Fruit fly (Drosophila melanogaster): Measurements from ENCODE around the gene Elp4.

Elp4 gene

dm6 chr2L:5520757-5521156 is 3.2 kb upstream of the Elp4 start:
- TF ChIP-seq fd96Ca (GFP tag; IDR thresholded peaks at IDR 0.05) (peak; percentile 51; the same call in 1 of the 3 replicates), CG17806 (tag; optimal IDR thresholded peaks at IDR 0.05) (no peak)

dm6 chr2L:5525723-5526122 is 1.8 kb downstream of the Elp4 start, which contains the start of gene Cap-D3:
Gene Cap-D3 (plus strand): TSS chr2L:5525905.
- TF ChIP-seq fd96Ca (GFP tag; IDR thresholded peaks at IDR 0.05): no peak
- TF ChIP-seq CG9948 (tag; optimal IDR thresholded peaks at IDR 0.05): no peak
- no peak for TF ChIP-seq CG8159 (tag; optimal IDR thresholded peaks at IDR 0.05)
- no peak for TF ChIP-seq gl (tag; optimal IDR thresholded peaks at IDR 0.05)
- TF ChIP-seq CG10348 (GFP tag; IDR thresholded peaks at IDR 0.05): no peak
- no peak for TF ChIP-seq Pif1A (GFP tag; optimal IDR thresholded peaks at IDR 0.05)
- TF ChIP-seq CG13204 (GFP tag; optimal IDR thresholded peaks at IDR 0.05): no peak
- TF ChIP-seq CG17806 (tag; optimal IDR thresholded peaks at IDR 0.05): no peak
- TF ChIP-seq D1 (tag; optimal IDR thresholded peaks at IDR 0.05): no peak
- no peak for TF ChIP-seq CG12605 (GFP tag; IDR thresholded peaks at IDR 0.05)
- no peak for TF ChIP-seq CG14655 (GFP tag; optimal IDR thresholded peaks at IDR 0.05)
- TF ChIP-seq EcR (GFP tag; optimal IDR thresholded peaks at IDR 0.05): no peak
- TF ChIP-seq CG15710 (tag; optimal IDR thresholded peaks at IDR 0.05): no peak
- TF ChIP-seq CG32121 (GFP tag; IDR thresholded peaks at IDR 0.05): no peak

DNA sequence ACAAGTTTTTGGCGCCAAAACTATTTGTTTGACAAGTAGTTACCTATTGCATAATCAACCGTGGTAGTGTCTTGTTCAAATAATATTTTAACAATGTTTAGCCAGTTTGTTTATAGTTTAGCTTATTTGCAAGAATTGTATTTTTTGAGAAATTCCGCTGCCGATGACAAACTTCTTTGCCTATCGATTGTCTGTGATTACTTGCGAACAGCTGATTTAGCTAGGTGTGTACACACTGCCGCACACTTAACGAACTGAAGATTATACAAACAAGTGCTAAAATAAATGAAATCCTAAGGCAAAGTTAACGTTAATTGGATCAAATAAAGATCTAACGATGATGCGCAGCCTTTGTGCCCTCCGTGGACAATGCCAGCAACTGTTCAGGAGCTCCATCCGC is 2.8 kb downstream of the Elp4 start, which contains the start of gene Cox11:
Gene Cox11 (plus strand): TSS at position 220 of the 400 bp plus-strand sequence.
- no peak for TF ChIP-seq CG10348 (GFP tag; IDR thresholded peaks at IDR 0.05)
- TF ChIP-seq CG8159 (tag; optimal IDR thresholded peaks at IDR 0.05): no peak
- TF ChIP-seq EcR (GFP tag; optimal IDR thresholded peaks at IDR 0.05): no peak
- TF ChIP-seq CG15710 (tag; optimal IDR thresholded peaks at IDR 0.05): no peak
- TF ChIP-seq CG17806 (tag; optimal IDR thresholded peaks at IDR 0.05): no peak
- no peak for TF ChIP-seq Snoo (tag; optimal IDR thresholded peaks at IDR 0.05)
- TF ChIP-seq fd96Ca (GFP tag; IDR thresholded peaks at IDR 0.05): no peak
- TF ChIP-seq CG4496 (GFP tag; IDR thresholded peaks at IDR 0.05): no peak
- no peak for TF ChIP-seq CG9948 (tag; optimal IDR thresholded peaks at IDR 0.05)
- no peak for TF ChIP-seq Pif1B (GFP tag; optimal IDR thresholded peaks at IDR 0.05)
- no peak for TF ChIP-seq CG13204 (GFP tag; optimal IDR thresholded peaks at IDR 0.05)
- TF ChIP-seq CG34367 (tag; optimal IDR thresholded peaks at IDR 0.05): no peak
- TF ChIP-seq CG12605 (GFP tag; IDR thresholded peaks at IDR 0.05): no peak
- TF ChIP-seq Pif1A (GFP tag; optimal IDR thresholded peaks at IDR 0.05): no peak
- TF ChIP-seq rn (GFP tag; IDR thresholded peaks at IDR 0.05): no peak
- no peak for TF ChIP-seq gl (tag; optimal IDR thresholded peaks at IDR 0.05)
- no peak for TF ChIP-seq CG14655 (GFP tag; optimal IDR thresholded peaks at IDR 0.05)
- no peak for TF ChIP-seq D1 (tag; optimal IDR thresholded peaks at IDR 0.05)
- TF ChIP-seq Ets98B (GFP tag; IDR thresholded peaks at IDR 0.05): no peak

- TF ChIP-seq CG32121 (GFP tag; IDR thresholded peaks at IDR 0.05) (0 out of 2 replicates have a peak, but pooled peaks have one; percentile 22), CG10348 (GFP tag; IDR thresholded peaks at IDR 0.05) (no peak)
These were observed 3.9 kb downstream of the Elp4 start, which contains the start of gene CG31915 for dm6 chr2L:5527861-5528260. Gene CG31915 (plus strand): TSS chr2L:5528123.

dm6 chr2L:5532061-5532460 is 8.1 kb downstream of the Elp4 start, which contains the start of gene Coq6:
Gene Coq6 (minus strand): TSS chr2L:5532223.
- TF ChIP-seq CG12605 (GFP tag; IDR thresholded peaks at IDR 0.05) (no peak), Snoo (tag; optimal IDR thresholded peaks at IDR 0.05) (no peak), rn (GFP tag; IDR thresholded peaks at IDR 0.05) (no peak), CG4496 (GFP tag; IDR thresholded peaks at IDR 0.05) (0 out of 3 replicates have a peak, but pooled peaks have one; percentile 35), D1 (tag; optimal IDR thresholded peaks at IDR 0.05) (no peak)

- TF ChIP-seq Ets98B (GFP tag; IDR thresholded peaks at IDR 0.05) (no peak), gl (tag; optimal IDR thresholded peaks at IDR 0.05) (no peak), CG10348 (GFP tag; IDR thresholded peaks at IDR 0.05) (no peak), EcR (GFP tag; optimal IDR thresholded peaks at IDR 0.05) (no peak), CG13204 (GFP tag; optimal IDR thresholded peaks at IDR 0.05) (no peak), CG34367 (tag; optimal IDR thresholded peaks at IDR 0.05) (no peak), Pif1A (GFP tag; optimal IDR thresholded peaks at IDR 0.05) (no peak), D1 (tag; optimal IDR thresholded peaks at IDR 0.05) (no peak), CG15710 (tag; optimal IDR thresholded peaks at IDR 0.05) (no peak), Snoo (tag; optimal IDR thresholded peaks at IDR 0.05) (no peak), CG9948 (tag; optimal IDR thresholded peaks at IDR 0.05) (no peak), CG32121 (GFP tag; IDR thresholded peaks at IDR 0.05) (no peak), CG12605 (GFP tag; IDR thresholded peaks at IDR 0.05) (no peak), CG17806 (tag; optimal IDR thresholded peaks at IDR 0.05) (no peak)
These were observed 12.7 kb downstream of the Elp4 start, which contains the start of gene tomb for dm6 chr2L:5536658-5537057. Gene tomb (minus strand): TSS chr2L:5536758.

DNA sequence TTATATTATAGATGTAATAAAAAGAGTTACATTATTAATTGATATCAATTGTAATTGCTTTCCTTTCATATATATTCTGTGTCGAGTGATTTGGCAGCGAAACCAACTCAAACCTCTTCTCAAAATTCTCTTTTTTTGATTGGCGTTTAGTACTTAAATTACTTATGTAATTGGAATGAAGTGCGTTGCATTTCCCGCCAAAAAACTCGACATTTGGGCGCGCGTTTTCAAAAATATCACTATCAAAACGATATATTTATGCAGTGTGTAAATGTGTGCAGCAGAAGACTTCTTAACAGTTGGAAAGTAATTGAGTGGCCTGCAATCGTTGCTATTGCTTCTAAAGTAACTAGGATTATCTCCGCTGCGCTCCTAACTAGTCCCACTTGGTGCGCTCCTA is 13.1 kb downstream of the Elp4 start:
- TF ChIP-seq CG14655 (GFP tag; optimal IDR thresholded peaks at IDR 0.05): no peak
- no peak for TF ChIP-seq CG8159 (tag; optimal IDR thresholded peaks at IDR 0.05)
- no peak for TF ChIP-seq CG4496 (GFP tag; IDR thresholded peaks at IDR 0.05)
- no peak for TF ChIP-seq CG12605 (GFP tag; IDR thresholded peaks at IDR 0.05)
- no peak for TF ChIP-seq CG34367 (tag; optimal IDR thresholded peaks at IDR 0.05)
- no peak for TF ChIP-seq CG9948 (tag; optimal IDR thresholded peaks at IDR 0.05)
- no peak for TF ChIP-seq Pif1A (GFP tag; optimal IDR thresholded peaks at IDR 0.05)
- TF ChIP-seq Pif1B (GFP tag; optimal IDR thresholded peaks at IDR 0.05): no peak
- no peak for TF ChIP-seq CG13204 (GFP tag; optimal IDR thresholded peaks at IDR 0.05)
- TF ChIP-seq CG17806 (tag; optimal IDR thresholded peaks at IDR 0.05): no peak
- no peak for TF ChIP-seq rn (GFP tag; IDR thresholded peaks at IDR 0.05)
- TF ChIP-seq gl (tag; optimal IDR thresholded peaks at IDR 0.05): no peak
- no peak for TF ChIP-seq D1 (tag; optimal IDR thresholded peaks at IDR 0.05)
- TF ChIP-seq CG32121 (GFP tag; IDR thresholded peaks at IDR 0.05): no peak
- no peak for TF ChIP-seq CG15710 (tag; optimal IDR thresholded peaks at IDR 0.05)

Data from whole organism, pupa.